Worm (Caenorhabditis elegans): Measurements from ENCODE around the gene str-150.

The str-150 gene

ce11 chrV:16595140-16595791 lies 12.2 kb downstream of the str-150 start, which contains the start of gene cpl-1:
Gene cpl-1, minus strand, starts transcription at chrV:16595346.
- TF ChIP-seq aly-1 (tag; optimal IDR thresholded peaks at IDR 0.05) (no peak), sea-1 (GFP tag; conservative IDR thresholded peaks at IDR 0.05) (no peak), ets-7 (tag; optimal IDR thresholded peaks at IDR 0.05) (no peak), hmg-4 (GFP tag; optimal IDR thresholded peaks at IDR 0.05) (no peak), ceh-36 (tag; optimal IDR thresholded peaks at IDR 0.05) (no peak), flt-1 (GFP tag; IDR thresholded peaks at IDR 0.05) (no peak), tbx-11 (GFP tag; IDR thresholded peaks at IDR 0.05) (no peak), hmbx-1 (tag; optimal IDR thresholded peaks at IDR 0.05) (no peak), ceh-13 (GFP tag; optimal IDR thresholded peaks at IDR 0.05) (no peak), pes-1 (GFP tag; IDR thresholded peaks at IDR 0.05) (no peak), tbx-37 (GFP tag; conservative IDR thresholded peaks at IDR 0.05) (no peak), scrt-1 (GFP tag; IDR thresholded peaks at IDR 0.05) (no peak), tra-4 (tag; optimal IDR thresholded peaks at IDR 0.05) (no peak), hnd-1 (tag; optimal IDR thresholded peaks at IDR 0.05) (no peak)

- TF ChIP-seq sea-1 (GFP tag; conservative IDR thresholded peaks at IDR 0.05) (no peak), scrt-1 (GFP tag; IDR thresholded peaks at IDR 0.05) (no peak), aly-1 (tag; optimal IDR thresholded peaks at IDR 0.05) (no peak), pes-1 (GFP tag; IDR thresholded peaks at IDR 0.05) (no peak), B0310.2 (tag; optimal IDR thresholded peaks at IDR 0.05) (no peak), hnd-1 (tag; optimal IDR thresholded peaks at IDR 0.05) (no peak), hmg-4 (GFP tag; optimal IDR thresholded peaks at IDR 0.05) (no peak)
These were observed 13.0 kb downstream of the str-150 start for ce11 chrV:16596102-16596501.

- TF ChIP-seq hmbx-1 (tag; optimal IDR thresholded peaks at IDR 0.05): no peak
- no peak for TF ChIP-seq aly-1 (tag; optimal IDR thresholded peaks at IDR 0.05)
- TF ChIP-seq F13C5.2 (tag; optimal IDR thresholded peaks at IDR 0.05): no peak
- no peak for TF ChIP-seq hnd-1 (tag; optimal IDR thresholded peaks at IDR 0.05)
- no peak for TF ChIP-seq hmg-4 (GFP tag; optimal IDR thresholded peaks at IDR 0.05)
- TF ChIP-seq scrt-1 (GFP tag; IDR thresholded peaks at IDR 0.05): no peak
- TF ChIP-seq flt-1 (GFP tag; IDR thresholded peaks at IDR 0.05): no peak
- TF ChIP-seq ama-1 (optimal IDR thresholded peaks at IDR 0.05): no peak
- TF ChIP-seq tbx-11 (GFP tag; IDR thresholded peaks at IDR 0.05): no peak
These were observed 15.4 kb downstream of the str-150 start for ce11 chrV:16598437-16598836.

ce11 chrV:16599835-16600234 lies 16.8 kb downstream of the str-150 start:
- TF ChIP-seq flt-1 (GFP tag; IDR thresholded peaks at IDR 0.05): no peak
- TF ChIP-seq ceh-36 (tag; optimal IDR thresholded peaks at IDR 0.05): no peak
- no peak for TF ChIP-seq sea-1 (GFP tag; conservative IDR thresholded peaks at IDR 0.05)
- no peak for TF ChIP-seq tra-4 (tag; optimal IDR thresholded peaks at IDR 0.05)
- TF ChIP-seq aly-1 (tag; optimal IDR thresholded peaks at IDR 0.05): no peak
- no peak for TF ChIP-seq tbx-37 (GFP tag; conservative IDR thresholded peaks at IDR 0.05)
- no peak for TF ChIP-seq pes-1 (GFP tag; IDR thresholded peaks at IDR 0.05)
- no peak for TF ChIP-seq hnd-1 (tag; optimal IDR thresholded peaks at IDR 0.05)
- TF ChIP-seq hmbx-1 (tag; optimal IDR thresholded peaks at IDR 0.05): no peak
- no peak for TF ChIP-seq tbx-11 (GFP tag; IDR thresholded peaks at IDR 0.05)
- TF ChIP-seq F13C5.2 (tag; optimal IDR thresholded peaks at IDR 0.05): no peak
- TF ChIP-seq ets-7 (tag; optimal IDR thresholded peaks at IDR 0.05): no peak
- TF ChIP-seq ama-1 (optimal IDR thresholded peaks at IDR 0.05): no peak
- no peak for TF ChIP-seq hmg-4 (GFP tag; optimal IDR thresholded peaks at IDR 0.05)
- TF ChIP-seq ceh-13 (GFP tag; optimal IDR thresholded peaks at IDR 0.05): no peak
- no peak for TF ChIP-seq scrt-1 (GFP tag; IDR thresholded peaks at IDR 0.05)
- no peak for TF ChIP-seq B0310.2 (tag; optimal IDR thresholded peaks at IDR 0.05)

- TF ChIP-seq scrt-1 (GFP tag; IDR thresholded peaks at IDR 0.05): no peak
- TF ChIP-seq F13C5.2 (tag; optimal IDR thresholded peaks at IDR 0.05): no peak
- no peak for TF ChIP-seq aly-1 (tag; optimal IDR thresholded peaks at IDR 0.05)
- no peak for TF ChIP-seq tbx-11 (GFP tag; IDR thresholded peaks at IDR 0.05)
- TF ChIP-seq ama-1 (optimal IDR thresholded peaks at IDR 0.05): no peak
- TF ChIP-seq ets-7 (tag; optimal IDR thresholded peaks at IDR 0.05): no peak
- TF ChIP-seq tbx-37 (GFP tag; conservative IDR thresholded peaks at IDR 0.05): no peak
These were observed 17.6 kb downstream of the str-150 start, which contains the start of gene T03E6.9 for ce11 chrV:16600623-16601022. Gene T03E6.9, minus strand, starts transcription at chrV:16600723.

ce11 chrV:16603102-16603501 lies 20.0 kb downstream of the str-150 start, which contains the start of gene T03E6.8:
Gene T03E6.8, minus strand, starts transcription at chrV:16603202.
- TF ChIP-seq pes-1 (GFP tag; IDR thresholded peaks at IDR 0.05): no peak
- TF ChIP-seq hnd-1 (tag; optimal IDR thresholded peaks at IDR 0.05): no peak
- TF ChIP-seq ceh-13 (GFP tag; optimal IDR thresholded peaks at IDR 0.05): no peak
- TF ChIP-seq B0310.2 (tag; optimal IDR thresholded peaks at IDR 0.05): no peak
- no peak for TF ChIP-seq ets-7 (tag; optimal IDR thresholded peaks at IDR 0.05)
- no peak for TF ChIP-seq tbx-37 (GFP tag; conservative IDR thresholded peaks at IDR 0.05)
- TF ChIP-seq ama-1 (optimal IDR thresholded peaks at IDR 0.05): no peak
- no peak for TF ChIP-seq hmg-4 (GFP tag; optimal IDR thresholded peaks at IDR 0.05)
- TF ChIP-seq tbx-11 (GFP tag; IDR thresholded peaks at IDR 0.05): no peak
- TF ChIP-seq hmbx-1 (tag; optimal IDR thresholded peaks at IDR 0.05): no peak
- no peak for TF ChIP-seq scrt-1 (GFP tag; IDR thresholded peaks at IDR 0.05)
- TF ChIP-seq flt-1 (GFP tag; IDR thresholded peaks at IDR 0.05): no peak
- TF ChIP-seq F13C5.2 (tag; optimal IDR thresholded peaks at IDR 0.05): no peak
- no peak for TF ChIP-seq sea-1 (GFP tag; conservative IDR thresholded peaks at IDR 0.05)
- TF ChIP-seq aly-1 (tag; optimal IDR thresholded peaks at IDR 0.05): no peak
- no peak for TF ChIP-seq ceh-36 (tag; optimal IDR thresholded peaks at IDR 0.05)
- no peak for TF ChIP-seq tra-4 (tag; optimal IDR thresholded peaks at IDR 0.05)

- TF ChIP-seq ets-7 (tag; optimal IDR thresholded peaks at IDR 0.05) (no peak), sea-1 (GFP tag; conservative IDR thresholded peaks at IDR 0.05) (no peak), aly-1 (tag; optimal IDR thresholded peaks at IDR 0.05) (no peak), hnd-1 (tag; optimal IDR thresholded peaks at IDR 0.05) (no peak), pes-1 (GFP tag; IDR thresholded peaks at IDR 0.05) (no peak), ceh-13 (GFP tag; optimal IDR thresholded peaks at IDR 0.05) (no peak), scrt-1 (GFP tag; IDR thresholded peaks at IDR 0.05) (no peak), tra-4 (tag; optimal IDR thresholded peaks at IDR 0.05) (no peak), hmbx-1 (tag; optimal IDR thresholded peaks at IDR 0.05) (no peak)
These were observed 21.2 kb downstream of the str-150 start for ce11 chrV:16604301-16604700.
